Worm (Caenorhabditis elegans): ENCODE data around the gene msrp-6.
"Not testable (repeated sequence)": the region's sequence is repeated elsewhere in the genome, so short reads cannot be mapped to it uniquely, and the experiment has no call there.

The msrp-6 gene

DNA sequence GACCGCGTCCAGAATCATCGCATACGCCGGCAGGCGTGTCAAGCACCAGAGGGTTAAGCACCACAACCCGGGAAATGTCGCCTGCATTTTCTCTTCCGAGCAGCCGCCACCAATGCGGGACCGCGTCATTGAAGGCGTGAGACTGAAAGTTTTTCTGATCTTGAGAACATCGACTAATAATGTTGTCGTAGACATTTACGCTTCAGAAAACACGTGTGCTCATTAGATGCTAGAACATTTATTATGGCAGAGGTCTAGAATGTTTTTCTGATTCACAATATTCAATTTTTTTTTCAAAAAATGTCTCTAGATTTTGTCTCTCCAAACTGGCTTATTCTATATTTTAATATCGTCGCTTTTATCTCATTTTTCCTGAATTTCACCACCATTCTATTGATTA, 37.4 kb downstream of the msrp-6 start, which contains the start of gene sri-47:
sri-47 (plus strand) TSS at position 301 of the 400 bp plus-strand sequence.
- no peak for TF ChIP-seq ceh-48 (tag; optimal IDR thresholded peaks at IDR 0.05)
- TF ChIP-seq pqm-1 (tag; optimal IDR thresholded peaks at IDR 0.05) = no peak
- TF ChIP-seq dmd-4 (tag; optimal IDR thresholded peaks at IDR 0.05; ENCODE audit: borderline replicate concordance) = no peak
- TF ChIP-seq ceh-34 (tag; optimal IDR thresholded peaks at IDR 0.05) = no peak
- no peak for TF ChIP-seq eyg-1 (tag; optimal IDR thresholded peaks at IDR 0.05)
- TF ChIP-seq gmeb-2 (tag; optimal IDR thresholded peaks at IDR 0.05) = no peak
- TF ChIP-seq hlh-15 (tag; optimal IDR thresholded peaks at IDR 0.05) = no peak
- TF ChIP-seq pha-4 (tag; optimal IDR thresholded peaks at IDR 0.05) = no peak
- no peak for TF ChIP-seq sdc-2 (tag; optimal IDR thresholded peaks at IDR 0.05)
- no peak for TF ChIP-seq K09A11.1 (tag; optimal IDR thresholded peaks at IDR 0.05; ENCODE audit: insufficient read depth)
- no peak for TF ChIP-seq unc-86 (tag; optimal IDR thresholded peaks at IDR 0.05)
- TF ChIP-seq ceh-14 (tag; optimal IDR thresholded peaks at IDR 0.05) = no peak
- no peak for TF ChIP-seq fkh-10 (GFP tag; optimal IDR thresholded peaks at IDR 0.05)
- no peak for TF ChIP-seq pat-9 (tag; optimal IDR thresholded peaks at IDR 0.05)
- TF ChIP-seq tbx-7 (tag; optimal IDR thresholded peaks at IDR 0.05) = no peak
- no peak for TF ChIP-seq F13H6.1 (tag; optimal IDR thresholded peaks at IDR 0.05)
- no peak for TF ChIP-seq nhr-11 (tag; optimal IDR thresholded peaks at IDR 0.05)
- no peak for TF ChIP-seq ceh-2 (tag; optimal IDR thresholded peaks at IDR 0.05)
- no peak for TF ChIP-seq ceh-19 (GFP tag; optimal IDR thresholded peaks at IDR 0.05)

DNA sequence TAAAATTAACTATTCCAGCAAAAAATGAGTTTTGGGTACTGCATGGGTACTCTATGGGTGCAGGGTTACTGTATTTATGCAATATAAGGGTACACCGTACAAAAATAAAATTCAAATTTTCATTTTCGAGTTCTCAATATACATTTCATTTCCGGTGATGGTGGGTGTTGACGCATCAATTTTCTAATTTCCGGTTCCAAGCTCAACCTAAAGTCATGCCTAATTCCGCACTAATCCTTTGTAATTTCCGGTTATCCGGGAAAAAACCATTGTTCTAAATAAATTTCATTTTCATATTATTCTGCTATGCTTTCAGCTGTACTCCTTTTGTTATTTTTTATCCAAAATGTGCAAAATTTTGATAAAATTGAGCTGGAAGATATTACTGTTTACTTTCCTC, 40.1 kb downstream of the msrp-6 start, which contains the start of gene gcy-21:
gcy-21 (plus strand) TSS at position 301 of the 400 bp plus-strand sequence.
- TF ChIP-seq ceh-18 (tag; optimal IDR thresholded peaks at IDR 0.05) (no peak), tbx-2 (tag; optimal IDR thresholded peaks at IDR 0.05) (no peak), ttx-3 (tag; optimal IDR thresholded peaks at IDR 0.05) (no peak)

DNA sequence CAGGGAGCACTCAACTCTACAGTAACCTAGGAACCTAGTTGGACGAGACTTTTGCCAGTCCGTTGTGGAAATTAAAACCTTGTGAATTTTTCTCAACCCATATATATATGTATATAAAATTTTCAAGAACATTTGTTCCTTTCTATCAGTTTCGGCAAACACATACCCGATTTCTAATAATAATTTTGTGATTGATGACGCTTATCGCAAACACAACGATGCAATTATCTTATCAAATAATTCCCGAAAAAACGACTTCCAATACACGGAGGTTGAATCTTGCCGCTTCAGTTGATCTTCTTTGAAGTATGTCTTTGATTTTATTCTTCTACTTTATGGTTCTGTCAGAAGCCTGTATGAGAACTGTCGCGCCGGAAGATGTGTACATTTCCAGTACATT, 45.8 kb downstream of the msrp-6 start, which contains the start of gene F22E5.2:
F22E5.2 (plus strand) TSS at position 301 of the 400 bp plus-strand sequence.
- not testable (repeated sequence) for TF ChIP-seq pha-4, eyg-1, npax-4 (tag; optimal IDR thresholded peaks at IDR 0.05)

DNA sequence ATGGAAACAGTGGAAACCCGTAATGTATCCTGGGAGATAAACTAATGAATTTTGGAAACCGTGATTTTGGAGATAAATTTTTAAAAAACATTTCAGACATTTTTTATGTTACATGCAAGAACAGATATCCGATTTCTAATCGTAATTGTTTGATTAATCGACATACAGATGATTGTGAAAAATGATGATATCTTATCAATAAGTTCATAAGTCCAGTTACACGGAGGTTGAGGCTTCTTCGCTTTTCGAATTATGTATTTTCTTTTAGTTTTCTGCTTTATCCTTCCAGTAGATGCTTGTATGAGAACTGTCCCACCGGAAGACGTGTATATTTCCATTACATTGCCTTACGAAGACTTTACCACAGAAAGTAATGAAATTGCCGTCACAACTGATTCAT, 46.4 kb downstream of the msrp-6 start, which contains the start of gene F22E5.22:
F22E5.22 (plus strand) TSS at position 301 of the 400 bp plus-strand sequence.
- TF ChIP-seq ceh-45 (GFP tag; IDR thresholded peaks at IDR 0.05) (no peak), hlh-6 (tag; optimal IDR thresholded peaks at IDR 0.05) (no peak), dve-1 (tag; optimal IDR thresholded peaks at IDR 0.05) (no peak), unc-3 (GFP tag; conservative IDR thresholded peaks at IDR 0.05) (no peak), unc-3 (tag; optimal IDR thresholded peaks at IDR 0.05) (no peak), ceh-30 (tag; optimal IDR thresholded peaks at IDR 0.05) (no peak), zip-5 (tag; optimal IDR thresholded peaks at IDR 0.05) (no peak), nfya-1 (tag; optimal IDR thresholded peaks at IDR 0.05) (no peak), ceh-18 (tag; optimal IDR thresholded peaks at IDR 0.05) (no peak), Y22D7AL.16 (tag; optimal IDR thresholded peaks at IDR 0.05) (no peak), ceh-9 (tag; optimal IDR thresholded peaks at IDR 0.05) (no peak)

Measured in whole organism, late embryonic.